Worm (Caenorhabditis elegans): ENCODE results near the gene ZK742.7.

ce11 chrV:7775226-7775625 lies 23.0 kb upstream of the ZK742.7 start:
- TF ChIP-seq ceh-13 (GFP tag; optimal IDR thresholded peaks at IDR 0.05) (no peak), flt-1 (GFP tag; IDR thresholded peaks at IDR 0.05) (no peak), ama-1 (optimal IDR thresholded peaks at IDR 0.05) (no peak), pes-1 (GFP tag; IDR thresholded peaks at IDR 0.05) (no peak), ceh-36 (tag; optimal IDR thresholded peaks at IDR 0.05) (no peak), hmg-4 (GFP tag; optimal IDR thresholded peaks at IDR 0.05) (no peak), scrt-1 (GFP tag; IDR thresholded peaks at IDR 0.05) (no peak), tbx-11 (GFP tag; IDR thresholded peaks at IDR 0.05) (no peak), tbx-37 (GFP tag; conservative IDR thresholded peaks at IDR 0.05) (no peak), hmbx-1 (tag; optimal IDR thresholded peaks at IDR 0.05) (no peak), ets-7 (tag; optimal IDR thresholded peaks at IDR 0.05) (no peak), tra-4 (tag; optimal IDR thresholded peaks at IDR 0.05) (no peak)
